Worm (Caenorhabditis elegans) whole organism, midembryonic: ENCODE data around the gene cdr-4.

Experiments used
- T22C8.4 ChIP-seq: fragments of 200-800 bp; sonication (Bioruptor generic); IDR thresholded peaks from 2 replicates; pipeline ENCODE4 v1.3.6; 2022; ENCODE audit warnings: missing genetic modification characterization, missing compliant biosample characterization
- flt-1 ChIP-seq: fragments of 200-800 bp; sonication (Bioruptor generic); IDR thresholded peaks from 2 replicates; pipeline ENCODE4 v1.3.6; 2022; ENCODE audit warnings: missing genetic modification characterization, missing compliant biosample characterization
- klf-2 ChIP-seq: fragments of 200-800 bp; sonication (Bioruptor generic); conservative IDR thresholded peaks from 2 replicates; pipeline ENCODE4 v1.3.6; 2022; ENCODE audit warnings: missing genetic modification reagents, missing genetic modification characterization, missing compliant biosample characterization
- ref-1 ChIP-seq: fragments of 200-800 bp; sonication (Bioruptor generic); conservative IDR thresholded peaks from 2 replicates; pipeline ENCODE4 v1.3.6; 2022; ENCODE audit warnings: missing genetic modification reagents, missing genetic modification characterization, missing compliant biosample characterization
- ztf-23 ChIP-seq: fragments of 200-800 bp; sonication (Bioruptor generic); IDR thresholded peaks from 2 replicates; pipeline ENCODE4 v1.3.6; 2022; ENCODE audit warnings: missing genetic modification reagents, missing genetic modification characterization, missing compliant biosample characterization
- ztf-29 ChIP-seq: fragments of 200-800 bp; sonication (Bioruptor generic); IDR thresholded peaks from 2 replicates; pipeline ENCODE4 v1.3.6; 2022; ENCODE audit warnings: missing genetic modification reagents, missing genetic modification characterization, missing compliant biosample characterization

ce11 chrV:12413651-12414114, 5.3 kb upstream of the cdr-4 start, which contains the start of gene cdr-6:
- TF ChIP-seq ref-1: no peak
- no peak for TF ChIP-seq flt-1 (GFP tag; lab: Robert Waterston, UW)
- TF ChIP-seq ztf-29: no peak
- TF ChIP-seq ztf-23 (GFP tag; lab: Robert Waterston, UW): no peak
- no peak for TF ChIP-seq T22C8.4 (GFP tag; lab: Robert Waterston, UW)
- no peak for TF ChIP-seq klf-2 (GFP tag; lab: Robert Waterston, UW)
